Fruit fly (Drosophila melanogaster) whole organism, wandering third instar larva: ENCODE data around the gene Ubc7.

Experiments
- Abd-B ChIP-seq: fragments of >200 bp; optimal IDR thresholded peaks from 2 replicates; lab custom pipeline; 2017; ENCODE audit warnings: missing biosample characterization, missing genetic modification characterization
- CG32264 ChIP-seq: fragments of 200-800 bp; sonication (Bioruptor generic); optimal IDR thresholded peaks from 2 replicates; lab custom pipeline; 2016; ENCODE audit warnings: missing biosample characterization, missing genetic modification characterization
- Dif ChIP-seq: fragments of 200-275, 200-300 bp; sonication (Bioruptor generic); optimal IDR thresholded peaks from 2 replicates; lab custom pipeline; 2018; ENCODE audit warnings: missing biosample characterization, missing genetic modification characterization; ENCODE audit not compliant: partially characterized antibody
- GATAd ChIP-seq: sonication (Bioruptor generic); optimal IDR thresholded peaks from 2 replicates; lab custom pipeline; 2016; ENCODE audit warnings: missing biosample characterization, missing genetic modification characterization
- Rel ChIP-seq, 2 experiments: fragments of 200-800 bp; sonication (Bioruptor generic) in 1 of 2; optimal IDR thresholded peaks; 2 replicates in 1 of 2; 3 replicates in 1 of 2; lab custom pipeline; 2016 to 2019; ENCODE audit warnings: mild to moderate bottlenecking in 2 of 2, missing biosample characterization in 2 of 2, missing genetic modification characterization in 2 of 2, moderate library complexity in 1 of 2
- br ChIP-seq: fragments of 200-800 bp; sonication (Bioruptor generic); optimal IDR thresholded peaks from 2 replicates; lab custom pipeline; 2016; ENCODE audit warnings: missing biosample characterization, missing genetic modification characterization
- brk ChIP-seq: fragments of 200-800 bp; sonication (Bioruptor generic); optimal IDR thresholded peaks from 2 replicates; lab custom pipeline; 2016; ENCODE audit warnings: missing biosample characterization, mild to moderate bottlenecking, missing genetic modification characterization
- pan ChIP-seq: fragments of >200 bp; optimal IDR thresholded peaks from 2 replicates; lab custom pipeline; 2017

- TF ChIP-seq Rel (GFP tag; optimal IDR thresholded peaks at IDR 0.05; lab: Kevin White, UChicago) (no peak), Rel (tag; optimal IDR thresholded peaks at IDR 0.05; lab: Kevin White, UChicago) (no peak), pan (lab: Kevin White, UChicago) (no peak), Dif (GFP tag; lab: Kevin White, UChicago) (no peak), Abd-B (GFP tag; lab: Kevin White, UChicago) (no peak), br (no peak), CG32264 (no peak), GATAd (GFP tag; lab: Kevin White, UChicago) (no peak), brk (no peak)
Observed at dm6 chrX:16581703-16582102, 11.8 kb upstream of the Ubc7 start.
